Worm (Caenorhabditis elegans): Measurements from ENCODE around the gene Y39E4B.6.

Gene Y39E4B.6

ce11 chrIII:13064213-13065184 is 6.1 kb upstream of the Y39E4B.6 start (continued):
- TF ChIP-seq rnt-1 (tag; optimal IDR thresholded peaks at IDR 0.05) (peak; percentile 25), hpl-2 (GFP tag; optimal IDR thresholded peaks at IDR 0.05) (no peak), pqm-1 (tag; optimal IDR thresholded peaks at IDR 0.05) (no peak)

ce11 chrIII:13065694-13066093 is 4.9 kb upstream of the Y39E4B.6 start:
- TF ChIP-seq ceh-82 (tag; optimal IDR thresholded peaks at IDR 0.05) (no peak), jun-1 (tag; optimal IDR thresholded peaks at IDR 0.05) (no peak), irx-1 (tag; optimal IDR thresholded peaks at IDR 0.05) (no peak), nhr-77 (tag; optimal IDR thresholded peaks at IDR 0.05) (no peak), nhr-19 (GFP tag; conservative IDR thresholded peaks at IDR 0.05) (no peak), nhr-71 (tag; optimal IDR thresholded peaks at IDR 0.05) (peak; percentile 11), ztf-11 (tag; optimal IDR thresholded peaks at IDR 0.05) (no peak), pqm-1 (tag; optimal IDR thresholded peaks at IDR 0.05) (no peak), ama-1 (optimal IDR thresholded peaks at IDR 0.05) (no peak), Y116A8C.19 (tag; optimal IDR thresholded peaks at IDR 0.05; ENCODE audit: borderline replicate concordance) (no peak), vab-15 (tag; optimal IDR thresholded peaks at IDR 0.05) (no peak), unc-30 (tag; optimal IDR thresholded peaks at IDR 0.05) (no peak), rnt-1 (tag; optimal IDR thresholded peaks at IDR 0.05) (no peak), elt-2 (tag; optimal IDR thresholded peaks at IDR 0.05) (no peak), mep-1 (tag; optimal IDR thresholded peaks at IDR 0.05) (peak; percentile 16), zag-1 (tag; optimal IDR thresholded peaks at IDR 0.05) (no peak), lin-14 (GFP tag; optimal IDR thresholded peaks at IDR 0.05) (peak; percentile 80), nhr-85 (tag) (peak; percentile 86), fkh-8 (tag; optimal IDR thresholded peaks at IDR 0.05) (no peak), fkh-10 (GFP tag; optimal IDR thresholded peaks at IDR 0.05) (no peak), nhr-12 (tag; optimal IDR thresholded peaks at IDR 0.05) (no peak), ces-1 (GFP tag; optimal IDR thresholded peaks at IDR 0.05) (no peak), nhr-237 (tag; optimal IDR thresholded peaks at IDR 0.05) (no peak), egl-27 (tag; optimal IDR thresholded peaks at IDR 0.05) (no peak), hlh-17 (GFP tag; optimal IDR thresholded peaks at IDR 0.05; ENCODE audit: borderline replicate concordance) (no peak), aha-1 (tag; optimal IDR thresholded peaks at IDR 0.05) (no peak), ceh-63 (GFP tag; optimal IDR thresholded peaks at IDR 0.05) (peak; percentile 22), ceh-88 (GFP tag; IDR thresholded peaks at IDR 0.05) (no peak), unc-98 (GFP tag; IDR thresholded peaks at IDR 0.05) (no peak), hlh-4 (tag; optimal IDR thresholded peaks at IDR 0.05) (no peak), pax-3 (tag; optimal IDR thresholded peaks at IDR 0.05) (no peak), mdl-1 (tag; optimal IDR thresholded peaks at IDR 0.05) (peak in 1 of 2 experiments; percentile 6), dpl-1 (GFP tag; optimal IDR thresholded peaks at IDR 0.05) (no peak), tbx-2 (tag; optimal IDR thresholded peaks at IDR 0.05) (no peak), lin-15B (tag; optimal IDR thresholded peaks at IDR 0.05) (no peak), nhr-20 (tag; optimal IDR thresholded peaks at IDR 0.05) (no peak), blmp-1 (tag; optimal IDR thresholded peaks at IDR 0.05) (no peak), fos-1 (tag; optimal IDR thresholded peaks at IDR 0.05) (no peak), nhr-90 (tag; optimal IDR thresholded peaks at IDR 0.05; ENCODE audit: poor library complexity) (no peak), nhr-28 (tag; optimal IDR thresholded peaks at IDR 0.05) (no peak), C34B4.2 (tag; optimal IDR thresholded peaks at IDR 0.05) (no peak), lin-39 (tag; optimal IDR thresholded peaks at IDR 0.05) (no peak), C16A3.4 (tag; optimal IDR thresholded peaks at IDR 0.05) (no peak), unc-86 (tag; optimal IDR thresholded peaks at IDR 0.05) (no peak)

Measured in whole organism, L1 larva.